Worm (Caenorhabditis elegans): ENCODE measurements around the gene sqst-2.
"Not testable (repeated sequence)": the region's sequence is repeated elsewhere in the genome, so short reads cannot be mapped to it uniquely, and the experiment has no call there.

The sqst-2 gene

DNA sequence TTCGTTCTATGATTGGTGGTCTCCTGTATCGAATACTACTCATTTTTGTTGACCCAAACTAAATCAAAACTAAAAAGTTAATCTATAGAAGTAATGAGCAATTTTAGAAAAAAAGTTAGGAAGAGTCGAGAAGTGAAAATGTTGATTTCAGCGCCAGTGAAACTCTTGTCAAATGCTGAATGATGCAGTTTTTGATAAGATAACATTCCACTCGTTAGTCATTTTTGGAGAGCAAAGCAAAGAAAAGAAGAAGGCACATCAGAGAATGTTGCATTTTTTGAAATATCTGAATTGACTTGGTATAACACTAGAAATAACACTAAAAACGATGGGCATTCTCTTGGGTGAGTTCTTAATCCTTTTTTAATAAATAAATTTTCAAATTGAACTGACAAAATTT, at the start of gene sqst-2:
Gene sqst-2 (minus strand): TSS at position 58 of the 400 bp plus-strand sequence.
- TF ChIP-seq mep-1 (tag; optimal IDR thresholded peaks at IDR 0.05): no peak

DNA sequence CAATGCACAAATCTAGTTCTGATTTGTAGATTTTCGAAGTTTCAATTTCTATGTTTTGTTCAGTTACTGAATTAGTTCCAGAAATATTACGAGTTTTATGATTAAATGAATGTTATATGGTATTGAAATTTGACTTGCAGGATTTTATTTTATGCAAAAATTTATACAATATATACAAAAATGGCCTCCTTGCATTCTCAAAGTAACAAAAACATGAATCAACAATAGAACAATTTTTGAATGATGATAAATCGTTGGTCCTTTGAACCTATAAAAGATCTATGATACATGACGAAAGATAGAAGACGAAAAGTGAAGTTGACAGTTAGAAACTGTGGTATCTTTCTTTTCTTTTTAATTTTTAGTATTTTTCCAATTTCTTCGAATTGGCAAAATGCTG, 47.7 kb upstream of the sqst-2 start, which contains the start of gene T12B3.2:
Gene T12B3.2 (plus strand): TSS at position 301 of the 400 bp plus-strand sequence.
- TF ChIP-seq tbx-8 (GFP tag; optimal IDR thresholded peaks at IDR 0.05) (no peak), nhr-12 (tag; optimal IDR thresholded peaks at IDR 0.05) (no peak)

DNA sequence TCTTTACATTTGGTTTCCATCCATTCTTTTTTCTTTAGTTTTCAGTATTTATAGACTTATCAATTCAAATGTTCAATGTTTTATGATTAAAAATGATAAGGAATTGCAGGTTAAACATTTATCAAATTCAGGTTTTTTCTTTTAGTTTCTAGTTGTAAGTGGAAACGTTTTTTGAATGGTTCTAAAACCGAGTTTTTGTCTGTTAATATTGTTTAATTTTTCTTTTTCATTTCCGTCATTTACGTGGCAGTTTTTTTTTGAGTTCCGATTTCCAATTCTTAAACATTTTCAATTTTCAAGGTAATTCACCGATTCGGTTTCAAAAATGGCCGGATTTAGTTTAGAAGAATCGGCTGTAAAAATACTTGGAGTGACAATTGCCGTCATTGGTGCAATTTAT, 46.1 kb upstream of the sqst-2 start, which contains the start of gene T12B3.3:
Gene T12B3.3 (plus strand): TSS at position 301 of the 400 bp plus-strand sequence.
- TF ChIP-seq sem-2 (GFP tag; optimal IDR thresholded peaks at IDR 0.05); mep-1 (tag; optimal IDR thresholded peaks at IDR 0.05); nhr-12 (tag; optimal IDR thresholded peaks at IDR 0.05): not testable (repeated sequence)

DNA sequence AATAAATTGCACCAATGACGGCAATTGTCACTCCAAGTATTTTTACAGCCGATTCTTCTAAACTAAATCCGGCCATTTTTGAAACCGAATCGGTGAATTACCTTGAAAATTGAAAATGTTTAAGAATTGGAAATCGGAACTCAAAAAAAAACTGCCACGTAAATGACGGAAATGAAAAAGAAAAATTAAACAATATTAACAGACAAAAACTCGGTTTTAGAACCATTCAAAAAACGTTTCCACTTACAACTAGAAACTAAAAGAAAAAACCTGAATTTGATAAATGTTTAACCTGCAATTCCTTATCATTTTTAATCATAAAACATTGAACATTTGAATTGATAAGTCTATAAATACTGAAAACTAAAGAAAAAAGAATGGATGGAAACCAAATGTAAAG, 36.2 kb upstream of the sqst-2 start, which contains the start of gene Y40C5A.4:
Gene Y40C5A.4 (minus strand): TSS at position 101 of the 400 bp plus-strand sequence.
- not testable (repeated sequence) for TF ChIP-seq unc-120 (tag; optimal IDR thresholded peaks at IDR 0.05; ENCODE audit: poor library complexity, severe bottlenecking); ceh-43 (GFP tag; optimal IDR thresholded peaks at IDR 0.05); mab-5 (tag; optimal IDR thresholded peaks at IDR 0.05)

DNA sequence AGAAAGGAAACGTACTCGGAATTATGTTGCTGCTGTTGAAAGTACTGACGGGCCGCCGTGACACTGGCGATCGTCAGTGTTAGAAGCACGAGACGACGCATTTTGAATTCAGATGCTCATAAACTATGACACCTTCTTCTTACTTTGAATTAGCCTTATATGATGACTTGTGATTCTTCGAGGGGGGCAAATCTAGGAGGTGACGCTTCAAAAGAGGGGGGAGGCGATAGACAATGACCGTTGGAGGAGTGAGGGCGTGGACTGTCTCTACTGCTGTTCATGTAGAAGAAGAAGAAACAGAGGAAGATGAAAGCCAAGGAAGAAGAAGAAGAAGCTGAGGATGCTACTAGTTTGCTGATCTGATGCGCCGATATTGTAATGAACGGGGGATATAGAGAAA, 18.0 kb upstream of the sqst-2 start, which contains the start of gene daf-42:
Gene daf-42 (minus strand): TSS at position 101 of the 400 bp plus-strand sequence.
- TF ChIP-seq hlh-1 (tag; optimal IDR thresholded peaks at IDR 0.05) (no peak), unc-62 (GFP tag; optimal IDR thresholded peaks at IDR 0.05) (no peak), cnd-1 (tag; optimal IDR thresholded peaks at IDR 0.05) (no peak), mep-1 (tag; optimal IDR thresholded peaks at IDR 0.05) (no peak), ham-2 (GFP tag; optimal IDR thresholded peaks at IDR 0.05) (no peak), nhr-237 (tag; optimal IDR thresholded peaks at IDR 0.05) (no peak), mab-5 (tag; optimal IDR thresholded peaks at IDR 0.05) (no peak), blmp-1 (tag; optimal IDR thresholded peaks at IDR 0.05) (no peak), lsy-2 (tag; optimal IDR thresholded peaks at IDR 0.05) (no peak), ceh-43 (GFP tag; optimal IDR thresholded peaks at IDR 0.05) (no peak), mls-2 (tag; optimal IDR thresholded peaks at IDR 0.05) (no peak), unc-39 (tag; optimal IDR thresholded peaks at IDR 0.05) (no peak), nhr-76 (tag; optimal IDR thresholded peaks at IDR 0.05) (no peak), sem-2 (GFP tag; optimal IDR thresholded peaks at IDR 0.05) (no peak), tbx-8 (GFP tag; optimal IDR thresholded peaks at IDR 0.05) (no peak), nhr-12 (tag; optimal IDR thresholded peaks at IDR 0.05) (no peak), elt-1 (tag; optimal IDR thresholded peaks at IDR 0.05; ENCODE audit: borderline replicate concordance, insufficient read depth) (no peak), lin-13 (tag; optimal IDR thresholded peaks at IDR 0.05) (no peak), ces-1 (GFP tag; optimal IDR thresholded peaks at IDR 0.05) (no peak), pha-4 (tag; optimal IDR thresholded peaks at IDR 0.05) (no peak)

DNA sequence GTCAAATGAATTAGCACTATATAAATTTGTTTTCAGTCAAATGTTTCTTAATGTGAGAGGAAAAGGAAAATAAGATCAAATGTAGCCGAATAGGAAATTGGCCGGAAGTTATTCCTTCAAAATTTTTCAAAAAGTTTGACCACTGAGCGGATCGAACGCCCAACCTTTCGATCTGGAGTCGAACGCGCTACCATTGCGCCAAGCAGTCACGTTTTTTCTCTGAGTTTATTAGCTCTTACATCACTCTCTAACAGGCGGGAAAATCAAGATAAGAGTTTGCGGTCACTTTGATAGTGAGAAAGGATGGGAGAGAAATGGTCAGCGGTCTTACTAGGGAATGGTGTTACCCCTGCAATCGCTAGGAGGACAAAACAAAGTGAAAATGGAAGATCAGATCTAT, 15.2 kb upstream of the sqst-2 start:
- TF ChIP-seq ceh-39 (tag; optimal IDR thresholded peaks at IDR 0.05) (no peak), lin-32 (GFP tag; optimal IDR thresholded peaks at IDR 0.05) (no peak), elt-1 (tag; optimal IDR thresholded peaks at IDR 0.05; ENCODE audit: borderline replicate concordance, insufficient read depth) (no peak), zip-8 (tag; optimal IDR thresholded peaks at IDR 0.05) (no peak)

DNA sequence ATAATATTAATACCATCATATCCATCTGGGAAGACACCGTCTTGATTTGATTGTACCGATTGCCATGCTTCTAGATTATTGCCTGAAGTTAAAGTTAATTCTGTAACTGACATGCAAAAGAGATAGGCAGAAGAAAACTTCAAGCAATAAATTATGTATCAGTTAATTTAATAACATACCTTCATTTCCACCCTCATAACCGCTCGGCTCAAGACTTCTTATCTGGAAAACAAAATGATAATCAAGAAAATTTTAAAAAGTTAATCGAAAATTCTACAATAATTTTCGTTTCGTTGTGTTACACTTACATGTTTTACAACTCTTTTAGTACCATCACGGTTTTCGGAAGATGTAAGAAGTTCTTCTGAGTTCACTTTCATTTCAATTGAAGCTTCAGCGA, 13.4 kb upstream of the sqst-2 start:
- TF ChIP-seq M03D4.4 (tag; optimal IDR thresholded peaks at IDR 0.05) (no peak), ceh-39 (tag; optimal IDR thresholded peaks at IDR 0.05) (no peak), ztf-11 (tag; optimal IDR thresholded peaks at IDR 0.05) (no peak), unc-62 (GFP tag; optimal IDR thresholded peaks at IDR 0.05) (no peak), unc-39 (tag; optimal IDR thresholded peaks at IDR 0.05) (no peak), ceh-43 (GFP tag; optimal IDR thresholded peaks at IDR 0.05) (no peak)

DNA sequence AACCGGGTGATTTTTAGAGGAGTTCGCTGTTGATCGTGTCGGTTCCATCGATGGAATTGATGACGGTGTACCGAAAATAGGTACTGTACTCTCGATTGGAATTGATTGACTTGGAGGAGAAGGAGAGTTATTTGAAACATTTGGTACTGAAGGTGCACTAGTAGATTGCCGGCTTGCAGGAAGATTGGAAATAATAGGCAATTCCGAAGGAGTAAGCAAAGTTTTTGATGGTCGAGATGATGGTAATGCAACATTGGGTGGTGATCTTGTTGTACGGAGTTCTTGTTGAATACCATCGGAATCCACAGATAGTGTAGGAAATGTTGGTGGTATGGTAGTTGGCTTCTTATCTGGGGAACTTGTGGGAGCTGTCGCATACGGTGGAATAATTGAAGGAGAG, 10.3 kb upstream of the sqst-2 start:
- TF ChIP-seq ceh-43 (GFP tag; optimal IDR thresholded peaks at IDR 0.05) (no peak), flh-1 (GFP tag; optimal IDR thresholded peaks at IDR 0.05) (no peak), nhr-28 (tag; optimal IDR thresholded peaks at IDR 0.05) (no peak), ces-1 (GFP tag; optimal IDR thresholded peaks at IDR 0.05) (no peak), drap-1 (GFP tag; optimal IDR thresholded peaks at IDR 0.05) (no peak), mep-1 (tag; optimal IDR thresholded peaks at IDR 0.05) (no peak), elt-1 (tag; optimal IDR thresholded peaks at IDR 0.05; ENCODE audit: borderline replicate concordance, insufficient read depth) (no peak)

Data from whole organism, mixed stage, embryonic.